Worm (Caenorhabditis elegans): ENCODE results near the gene nrde-1.

Gene nrde-1

DNA sequence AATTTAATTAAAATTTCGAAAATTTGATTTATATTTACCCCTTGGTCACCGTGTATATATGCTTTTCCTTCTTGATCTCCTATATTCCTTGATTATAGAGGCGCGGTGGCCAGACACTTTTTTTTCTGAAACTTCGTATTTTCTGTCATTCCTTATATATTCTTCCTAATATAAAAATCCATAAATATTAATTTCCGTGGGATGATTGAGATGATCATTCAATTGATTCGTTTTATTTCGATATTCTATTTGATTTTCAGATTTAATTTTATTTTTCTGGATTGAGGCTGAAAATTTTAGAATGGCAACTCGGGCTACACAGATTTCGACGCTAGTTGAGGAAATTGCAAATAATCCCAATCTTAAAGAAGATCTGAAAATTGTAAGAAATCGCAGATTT lies 6.7 kb upstream of the nrde-1 start, which contains the start of gene dph-1:
TSS of gene dph-1 (plus strand) at position 301 of the 400 bp plus-strand sequence.
- no peak for TF ChIP-seq med-1 (GFP tag; optimal IDR thresholded peaks at IDR 0.05; ENCODE audit: insufficient read depth)
- no peak for TF ChIP-seq T22C8.4 (GFP tag; IDR thresholded peaks at IDR 0.05)
- TF ChIP-seq ztf-23 (GFP tag; IDR thresholded peaks at IDR 0.05), result no peak
- no peak for TF ChIP-seq flt-1 (GFP tag; IDR thresholded peaks at IDR 0.05)
- no peak for TF ChIP-seq tab-1 (GFP tag; IDR thresholded peaks at IDR 0.05)
- TF ChIP-seq ztf-29 (GFP tag; IDR thresholded peaks at IDR 0.05), result no peak
- TF ChIP-seq cog-1 (tag; optimal IDR thresholded peaks at IDR 0.05), result no peak
- no peak for TF ChIP-seq klf-2 (GFP tag; conservative IDR thresholded peaks at IDR 0.05)
- no peak for TF ChIP-seq ref-1 (GFP tag; conservative IDR thresholded peaks at IDR 0.05)

DNA sequence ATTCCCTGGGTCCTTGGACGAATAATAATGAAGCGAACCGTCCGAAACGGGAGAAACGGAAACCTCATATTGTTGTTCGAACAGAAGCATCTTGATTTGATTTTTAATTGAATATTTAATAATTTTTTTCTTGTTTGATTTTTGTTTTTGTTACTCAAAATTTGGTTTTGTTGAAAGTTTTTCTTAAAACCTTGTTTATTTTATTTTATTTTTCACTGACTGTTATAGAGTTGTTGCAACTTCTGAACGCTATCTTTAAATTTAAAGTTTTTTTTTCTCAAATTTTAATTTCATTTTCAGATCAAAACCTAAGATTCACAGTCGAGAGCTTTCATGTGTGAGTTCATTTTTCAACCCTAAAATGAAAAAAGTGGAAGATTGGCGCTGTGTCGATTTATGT lies 4.2 kb upstream of the nrde-1 start, which contains the start of gene alkb-8:
TSS of gene alkb-8 (plus strand) at position 301 of the 400 bp plus-strand sequence.
- TF ChIP-seq cog-1 (tag; optimal IDR thresholded peaks at IDR 0.05) (no peak), flt-1 (GFP tag; IDR thresholded peaks at IDR 0.05) (no peak), T22C8.4 (GFP tag; IDR thresholded peaks at IDR 0.05) (no peak), klf-2 (GFP tag; conservative IDR thresholded peaks at IDR 0.05) (no peak), ref-1 (GFP tag; conservative IDR thresholded peaks at IDR 0.05) (no peak)

DNA sequence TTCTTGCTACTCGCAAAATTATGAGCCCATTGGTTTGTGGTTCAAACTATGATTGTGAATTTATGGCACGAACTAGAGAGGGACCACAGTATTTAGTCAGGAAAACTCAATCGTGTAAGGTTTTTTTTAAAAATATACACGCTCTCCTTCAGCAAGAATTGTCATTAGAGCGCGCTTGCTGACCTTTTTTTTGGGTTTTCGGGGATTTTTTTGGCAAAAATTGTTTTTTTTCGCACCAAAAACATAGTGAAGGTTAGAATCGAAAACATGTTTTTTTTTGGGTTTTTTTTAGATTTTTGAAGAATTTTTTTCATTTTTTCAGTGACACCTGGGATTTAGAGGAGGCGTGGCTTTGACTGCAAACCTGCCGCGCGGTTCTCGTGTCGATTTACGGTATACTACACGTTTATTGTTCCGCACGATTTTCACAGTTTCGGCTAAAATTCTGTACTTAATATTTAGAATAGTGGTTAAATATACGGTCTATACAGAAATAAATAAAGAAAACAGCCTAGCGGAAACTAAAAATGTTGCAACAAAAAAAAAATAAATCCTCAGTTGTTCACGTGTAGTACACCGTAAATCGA lies 2.9 kb downstream of the nrde-1 start:
- no peak for TF ChIP-seq med-1 (GFP tag; optimal IDR thresholded peaks at IDR 0.05; ENCODE audit: insufficient read depth)
- TF ChIP-seq ref-1 (GFP tag; conservative IDR thresholded peaks at IDR 0.05), result no peak
- 0 out of 2 replicates have a peak, but pooled peaks have one; percentile 32 for TF ChIP-seq ztf-23 (GFP tag; IDR thresholded peaks at IDR 0.05)
- no peak for TF ChIP-seq T22C8.4 (GFP tag; IDR thresholded peaks at IDR 0.05)
- TF ChIP-seq ztf-29 (GFP tag; IDR thresholded peaks at IDR 0.05), result no peak
- TF ChIP-seq flt-1 (GFP tag; IDR thresholded peaks at IDR 0.05), result no peak
- peak; percentile 24 for TF ChIP-seq cog-1 (tag; optimal IDR thresholded peaks at IDR 0.05)
- no peak for TF ChIP-seq tab-1 (GFP tag; IDR thresholded peaks at IDR 0.05)
- 0 out of 2 replicates have a peak, but pooled peaks have one; percentile 51 for TF ChIP-seq klf-2 (GFP tag; conservative IDR thresholded peaks at IDR 0.05)

DNA sequence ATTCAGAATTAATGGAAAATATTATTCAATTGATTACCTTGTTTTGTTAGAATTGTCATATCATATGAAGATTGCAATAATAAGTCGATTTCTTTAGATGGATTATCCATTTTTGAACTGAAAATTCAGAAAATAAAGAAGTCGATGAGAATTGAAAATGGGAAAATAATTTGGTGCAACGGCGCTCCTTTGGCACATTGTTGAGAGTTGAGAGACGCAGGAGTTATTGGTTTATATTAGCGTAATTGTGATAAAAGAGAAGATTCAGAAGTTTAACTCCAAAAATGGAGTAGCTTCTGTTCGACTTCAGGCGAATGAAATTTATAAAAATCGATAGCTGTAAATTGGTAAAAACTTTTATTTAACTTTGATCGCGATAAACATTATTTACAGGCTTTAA lies 6.3 kb downstream of the nrde-1 start, which contains the start of gene C14B1.8:
TSS of gene C14B1.8 (minus strand) at position 117 of the 400 bp plus-strand sequence.
- TF ChIP-seq flt-1 (GFP tag; IDR thresholded peaks at IDR 0.05), result no peak
- TF ChIP-seq ztf-23 (GFP tag; IDR thresholded peaks at IDR 0.05), result no peak
- TF ChIP-seq cog-1 (tag; optimal IDR thresholded peaks at IDR 0.05), result no peak
- TF ChIP-seq klf-2 (GFP tag; conservative IDR thresholded peaks at IDR 0.05), result no peak
- TF ChIP-seq ztf-29 (GFP tag; IDR thresholded peaks at IDR 0.05), result no peak
- TF ChIP-seq med-1 (GFP tag; optimal IDR thresholded peaks at IDR 0.05; ENCODE audit: insufficient read depth), result no peak
- no peak for TF ChIP-seq ref-1 (GFP tag; conservative IDR thresholded peaks at IDR 0.05)
- TF ChIP-seq tab-1 (GFP tag; IDR thresholded peaks at IDR 0.05), result no peak
- TF ChIP-seq T22C8.4 (GFP tag; IDR thresholded peaks at IDR 0.05), result no peak

DNA sequence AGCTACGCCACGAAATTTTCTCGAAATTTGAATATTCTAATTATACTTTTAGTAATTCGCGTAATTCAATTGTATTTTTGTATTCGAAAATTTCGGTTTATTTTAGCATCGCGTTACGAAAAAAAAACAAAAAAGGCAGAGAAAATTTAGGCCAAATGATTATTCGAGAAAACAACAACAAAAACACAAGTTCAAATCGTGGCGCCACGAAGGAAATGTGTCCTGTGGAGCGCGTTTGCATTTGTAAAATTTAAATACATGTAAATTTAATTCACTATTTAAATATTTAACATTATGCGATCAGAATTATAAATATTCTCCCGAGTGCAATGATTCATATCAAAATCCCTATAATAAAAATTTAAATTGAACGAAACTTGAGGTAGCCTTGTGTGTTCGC lies 10.5 kb downstream of the nrde-1 start:
- TF ChIP-seq tab-1 (GFP tag; IDR thresholded peaks at IDR 0.05), result no peak
- TF ChIP-seq ztf-29 (GFP tag; IDR thresholded peaks at IDR 0.05), result no peak
- TF ChIP-seq ztf-23 (GFP tag; IDR thresholded peaks at IDR 0.05), result no peak
- TF ChIP-seq flt-1 (GFP tag; IDR thresholded peaks at IDR 0.05), result no peak
- TF ChIP-seq cog-1 (tag; optimal IDR thresholded peaks at IDR 0.05), result no peak
- no peak for TF ChIP-seq med-1 (GFP tag; optimal IDR thresholded peaks at IDR 0.05; ENCODE audit: insufficient read depth)
- no peak for TF ChIP-seq ref-1 (GFP tag; conservative IDR thresholded peaks at IDR 0.05)
- no peak for TF ChIP-seq klf-2 (GFP tag; conservative IDR thresholded peaks at IDR 0.05)
- TF ChIP-seq T22C8.4 (GFP tag; IDR thresholded peaks at IDR 0.05), result no peak

DNA sequence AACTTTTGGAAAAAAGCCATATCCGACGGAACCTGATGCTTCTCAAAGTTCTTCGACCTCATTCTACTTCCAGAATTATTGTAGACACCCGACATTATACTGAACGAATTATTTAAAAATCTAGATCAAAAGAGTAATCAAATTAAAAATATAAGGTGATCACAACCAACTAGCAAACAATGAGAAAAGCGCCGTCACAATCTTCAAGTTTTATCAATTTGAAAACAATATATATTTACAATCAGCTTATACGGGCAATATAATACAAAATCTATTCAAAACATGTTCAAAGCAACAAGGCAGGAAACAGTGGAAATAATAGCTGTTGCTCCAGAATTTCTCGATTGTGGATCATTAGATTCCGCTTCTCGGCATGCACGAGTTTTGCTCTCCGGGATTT lies 11.6 kb downstream of the nrde-1 start, which contains the start of gene C14B1.12:
TSS of gene C14B1.12 (minus strand) at position 101 of the 400 bp plus-strand sequence.
- TF ChIP-seq ztf-29 (GFP tag; IDR thresholded peaks at IDR 0.05), result no peak
- no peak for TF ChIP-seq tab-1 (GFP tag; IDR thresholded peaks at IDR 0.05)
- no peak for TF ChIP-seq ztf-23 (GFP tag; IDR thresholded peaks at IDR 0.05)
- TF ChIP-seq ref-1 (GFP tag; conservative IDR thresholded peaks at IDR 0.05), result no peak

DNA sequence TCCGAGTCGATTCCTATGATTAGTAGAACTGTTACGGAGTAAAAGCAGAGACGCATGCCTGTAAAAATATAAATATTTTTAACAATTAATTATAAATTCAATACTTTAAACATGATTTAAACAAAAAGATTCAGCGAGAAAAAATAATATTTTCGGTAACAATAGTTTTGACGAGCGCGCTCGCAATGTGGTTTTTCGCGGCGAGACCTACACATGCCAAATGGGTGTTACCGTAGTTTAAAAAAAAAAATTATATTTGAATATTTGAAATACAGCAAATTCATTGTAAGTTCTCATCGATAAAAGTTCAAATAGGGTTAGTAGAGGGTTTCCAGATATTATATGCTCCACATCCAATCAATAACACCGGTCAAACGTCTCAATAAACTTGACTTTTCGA lies 13.2 kb downstream of the nrde-1 start, which contains the start of gene gldi-5:
TSS of gene gldi-5 (minus strand) at position 58 of the 400 bp plus-strand sequence.
- TF ChIP-seq klf-2 (GFP tag; conservative IDR thresholded peaks at IDR 0.05), result no peak
- no peak for TF ChIP-seq cog-1 (tag; optimal IDR thresholded peaks at IDR 0.05)
- no peak for TF ChIP-seq flt-1 (GFP tag; IDR thresholded peaks at IDR 0.05)
- no peak for TF ChIP-seq T22C8.4 (GFP tag; IDR thresholded peaks at IDR 0.05)
- TF ChIP-seq ztf-23 (GFP tag; IDR thresholded peaks at IDR 0.05), result no peak
- no peak for TF ChIP-seq med-1 (GFP tag; optimal IDR thresholded peaks at IDR 0.05; ENCODE audit: insufficient read depth)
- no peak for TF ChIP-seq tab-1 (GFP tag; IDR thresholded peaks at IDR 0.05)

DNA sequence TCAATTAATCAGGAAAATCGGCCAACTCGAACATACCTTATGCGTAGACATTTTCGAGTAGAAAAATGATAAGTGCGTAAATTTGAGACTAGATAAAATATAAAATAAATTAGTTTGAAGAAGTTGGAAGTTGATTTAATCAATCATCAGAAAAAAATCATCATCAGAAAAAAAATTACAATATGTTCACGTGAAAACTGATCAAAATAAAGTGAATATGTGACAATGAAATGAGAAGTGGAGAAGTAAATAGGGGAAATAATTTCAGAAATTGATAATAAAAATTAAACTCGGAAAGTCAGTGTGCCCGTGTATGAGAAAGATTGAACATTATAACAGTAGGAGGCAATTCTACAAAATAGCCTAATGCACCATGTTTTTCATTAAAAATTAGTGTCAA lies 16.3 kb downstream of the nrde-1 start, which contains the start of gene F34D10.9:
TSS of gene F34D10.9 (minus strand) at position 101 of the 400 bp plus-strand sequence.
- no peak for TF ChIP-seq med-1 (GFP tag; optimal IDR thresholded peaks at IDR 0.05; ENCODE audit: insufficient read depth)
- no peak for TF ChIP-seq cog-1 (tag; optimal IDR thresholded peaks at IDR 0.05)
- TF ChIP-seq ztf-23 (GFP tag; IDR thresholded peaks at IDR 0.05), result no peak
- TF ChIP-seq ztf-29 (GFP tag; IDR thresholded peaks at IDR 0.05), result no peak
- no peak for TF ChIP-seq klf-2 (GFP tag; conservative IDR thresholded peaks at IDR 0.05)
- no peak for TF ChIP-seq T22C8.4 (GFP tag; IDR thresholded peaks at IDR 0.05)
- no peak for TF ChIP-seq ref-1 (GFP tag; conservative IDR thresholded peaks at IDR 0.05)
- no peak for TF ChIP-seq flt-1 (GFP tag; IDR thresholded peaks at IDR 0.05)
- no peak for TF ChIP-seq tab-1 (GFP tag; IDR thresholded peaks at IDR 0.05)

DNA sequence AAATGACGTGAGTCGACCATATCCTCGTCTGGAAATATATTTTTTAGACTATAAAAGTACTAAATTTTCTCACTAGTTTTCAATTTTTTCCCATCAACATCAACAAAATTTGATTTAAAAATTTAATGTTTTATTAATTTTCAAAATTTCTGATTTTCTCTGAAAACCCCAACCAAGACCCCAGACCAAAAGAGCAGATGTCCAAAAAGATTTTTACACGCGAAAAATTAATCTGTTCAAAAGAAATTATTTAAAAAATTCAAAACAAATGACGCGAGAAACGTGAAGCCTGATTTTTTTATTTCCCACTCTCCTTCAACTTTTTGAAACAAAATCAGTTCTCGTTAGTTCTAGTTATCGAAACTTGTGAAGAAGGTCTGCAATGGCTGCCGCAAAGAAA lies 17.2 kb downstream of the nrde-1 start, which contains the start of gene F34D10.8:
TSS of gene F34D10.8 (plus strand) at position 301 of the 400 bp plus-strand sequence.
- no peak for TF ChIP-seq klf-2 (GFP tag; conservative IDR thresholded peaks at IDR 0.05)
- no peak for TF ChIP-seq med-1 (GFP tag; optimal IDR thresholded peaks at IDR 0.05; ENCODE audit: insufficient read depth)
- no peak for TF ChIP-seq flt-1 (GFP tag; IDR thresholded peaks at IDR 0.05)
- no peak for TF ChIP-seq ref-1 (GFP tag; conservative IDR thresholded peaks at IDR 0.05)
- no peak for TF ChIP-seq cog-1 (tag; optimal IDR thresholded peaks at IDR 0.05)
- TF ChIP-seq T22C8.4 (GFP tag; IDR thresholded peaks at IDR 0.05), result no peak
- TF ChIP-seq ztf-23 (GFP tag; IDR thresholded peaks at IDR 0.05), result no peak
- no peak for TF ChIP-seq tab-1 (GFP tag; IDR thresholded peaks at IDR 0.05)
- no peak for TF ChIP-seq ztf-29 (GFP tag; IDR thresholded peaks at IDR 0.05)

All from whole organism, midembryonic.